Worm (Caenorhabditis elegans): ENCODE results near the gene M04B2.6.

M04B2.6 gene

DNA sequence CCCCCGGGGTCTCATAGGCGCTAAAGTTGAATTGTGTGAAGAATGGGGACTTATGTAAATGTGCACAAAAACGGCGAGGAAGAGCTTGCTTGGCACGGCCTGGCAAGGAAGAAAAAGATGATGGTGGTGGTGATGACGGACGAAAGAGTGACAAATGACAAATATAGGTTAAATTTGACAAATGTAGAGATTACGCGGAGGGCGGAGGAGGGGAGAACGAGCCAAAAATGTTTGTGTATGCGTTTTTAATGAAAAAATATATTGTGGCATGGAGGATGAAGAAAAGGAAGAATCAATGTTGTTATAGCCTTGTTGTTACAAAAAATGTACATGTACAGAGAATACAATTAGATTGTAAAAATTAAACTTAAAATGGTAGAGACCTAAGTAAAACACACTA, 23.7 kb downstream of the M04B2.6 start:
- TF ChIP-seq scrt-1 (GFP tag; IDR thresholded peaks at IDR 0.05) (no peak), aly-1 (tag; optimal IDR thresholded peaks at IDR 0.05) (no peak), sea-1 (GFP tag; conservative IDR thresholded peaks at IDR 0.05) (no peak), pes-1 (GFP tag; IDR thresholded peaks at IDR 0.05) (no peak), hnd-1 (tag; optimal IDR thresholded peaks at IDR 0.05) (no peak), ceh-36 (tag; optimal IDR thresholded peaks at IDR 0.05) (no peak), B0310.2 (tag; optimal IDR thresholded peaks at IDR 0.05) (no peak), tbx-11 (GFP tag; IDR thresholded peaks at IDR 0.05) (no peak), F13C5.2 (tag; optimal IDR thresholded peaks at IDR 0.05) (no peak), tbx-37 (GFP tag; conservative IDR thresholded peaks at IDR 0.05) (no peak), hmg-4 (GFP tag; optimal IDR thresholded peaks at IDR 0.05) (no peak), ceh-13 (GFP tag; optimal IDR thresholded peaks at IDR 0.05) (no peak), ama-1 (optimal IDR thresholded peaks at IDR 0.05) (no peak), hmbx-1 (tag; optimal IDR thresholded peaks at IDR 0.05) (no peak), tra-4 (tag; optimal IDR thresholded peaks at IDR 0.05) (no peak), flt-1 (GFP tag; IDR thresholded peaks at IDR 0.05) (no peak), ets-7 (tag; optimal IDR thresholded peaks at IDR 0.05) (no peak)

DNA sequence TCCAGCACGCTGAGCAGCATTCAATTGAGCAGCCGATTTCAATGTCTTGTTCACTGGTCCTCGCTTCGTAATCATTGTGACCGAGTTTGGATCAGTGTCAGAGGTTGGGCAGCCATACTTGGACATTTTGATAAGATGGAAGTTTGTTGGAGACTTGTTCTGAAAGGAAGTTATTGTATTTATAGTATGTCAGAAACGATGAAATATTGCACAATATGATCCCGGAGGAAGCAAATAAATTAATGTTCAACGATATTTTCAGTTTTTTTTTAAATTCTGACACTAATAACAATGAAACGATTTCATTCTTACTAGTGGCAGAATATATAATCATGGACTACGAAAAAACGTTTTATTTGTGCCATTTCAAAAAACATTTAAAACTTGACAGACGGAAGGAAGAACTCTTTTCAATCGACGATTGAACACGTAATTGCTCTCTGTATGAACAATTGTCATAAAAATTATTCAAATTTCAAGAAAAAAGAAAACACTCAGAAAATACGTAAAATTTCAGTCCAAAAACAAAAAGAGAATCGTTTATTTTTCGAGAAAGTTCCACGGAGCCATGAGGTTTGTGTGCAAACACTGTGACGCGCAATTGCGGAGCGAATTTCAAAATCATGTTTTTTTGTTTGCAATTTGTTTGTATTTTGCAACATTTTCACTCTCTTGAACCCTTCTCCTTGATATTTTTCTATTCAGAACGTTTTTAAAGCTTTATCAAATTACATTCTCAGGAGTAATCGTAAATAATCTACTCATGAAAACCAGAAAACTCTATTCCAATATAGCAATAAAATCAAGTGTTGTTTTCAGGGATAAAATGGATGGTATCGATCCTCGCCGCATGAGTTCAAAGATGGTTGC, 30.3 kb downstream of the M04B2.6 start, which contains the start of the genes mbf-1 and nse-4:
Gene mbf-1 (minus strand): TSS at position 343 of the 870 bp plus-strand sequence.
Gene nse-4 (plus strand): TSS at position 820 of the 870 bp plus-strand sequence.
- TF ChIP-seq B0310.2 (tag; optimal IDR thresholded peaks at IDR 0.05), result no peak
- no peak for TF ChIP-seq ceh-13 (GFP tag; optimal IDR thresholded peaks at IDR 0.05)
- no peak for TF ChIP-seq aly-1 (tag; optimal IDR thresholded peaks at IDR 0.05)
- TF ChIP-seq hmg-4 (GFP tag; optimal IDR thresholded peaks at IDR 0.05), result no peak
- TF ChIP-seq F13C5.2 (tag; optimal IDR thresholded peaks at IDR 0.05), result peak; percentile 57
- TF ChIP-seq flt-1 (GFP tag; IDR thresholded peaks at IDR 0.05), result no peak
- TF ChIP-seq pes-1 (GFP tag; IDR thresholded peaks at IDR 0.05), result no peak
- TF ChIP-seq tbx-37 (GFP tag; conservative IDR thresholded peaks at IDR 0.05), result no peak

DNA sequence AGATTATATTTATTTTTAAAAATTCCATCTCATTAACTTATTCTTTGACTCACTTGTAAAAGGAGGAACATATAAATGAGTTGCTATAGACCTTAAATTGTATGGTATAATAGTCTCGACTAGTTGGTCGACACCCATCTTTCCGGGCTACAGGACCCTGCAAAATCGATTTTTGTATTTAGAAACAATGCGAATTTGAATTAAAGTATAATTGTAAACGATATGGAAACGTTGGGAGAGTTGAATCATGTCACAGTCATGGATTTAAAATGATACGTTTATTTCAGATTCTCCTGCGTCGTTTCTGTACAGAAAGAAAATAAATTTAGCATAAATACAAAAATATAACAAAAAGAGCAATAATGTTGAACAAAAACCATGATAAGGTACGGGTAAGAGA, 31.5 kb downstream of the M04B2.6 start, which contains the start of gene catp-8:
Gene catp-8 (minus strand): TSS at position 157 of the 400 bp plus-strand sequence.
- TF ChIP-seq ceh-13 (GFP tag; optimal IDR thresholded peaks at IDR 0.05), result no peak
- TF ChIP-seq F13C5.2 (tag; optimal IDR thresholded peaks at IDR 0.05), result no peak
- no peak for TF ChIP-seq hmbx-1 (tag; optimal IDR thresholded peaks at IDR 0.05)
- no peak for TF ChIP-seq ama-1 (optimal IDR thresholded peaks at IDR 0.05)
- TF ChIP-seq aly-1 (tag; optimal IDR thresholded peaks at IDR 0.05), result no peak
- no peak for TF ChIP-seq pes-1 (GFP tag; IDR thresholded peaks at IDR 0.05)
- TF ChIP-seq tbx-11 (GFP tag; IDR thresholded peaks at IDR 0.05), result no peak
- TF ChIP-seq ets-7 (tag; optimal IDR thresholded peaks at IDR 0.05), result no peak
- TF ChIP-seq flt-1 (GFP tag; IDR thresholded peaks at IDR 0.05), result no peak
- no peak for TF ChIP-seq B0310.2 (tag; optimal IDR thresholded peaks at IDR 0.05)
- no peak for TF ChIP-seq tra-4 (tag; optimal IDR thresholded peaks at IDR 0.05)

DNA sequence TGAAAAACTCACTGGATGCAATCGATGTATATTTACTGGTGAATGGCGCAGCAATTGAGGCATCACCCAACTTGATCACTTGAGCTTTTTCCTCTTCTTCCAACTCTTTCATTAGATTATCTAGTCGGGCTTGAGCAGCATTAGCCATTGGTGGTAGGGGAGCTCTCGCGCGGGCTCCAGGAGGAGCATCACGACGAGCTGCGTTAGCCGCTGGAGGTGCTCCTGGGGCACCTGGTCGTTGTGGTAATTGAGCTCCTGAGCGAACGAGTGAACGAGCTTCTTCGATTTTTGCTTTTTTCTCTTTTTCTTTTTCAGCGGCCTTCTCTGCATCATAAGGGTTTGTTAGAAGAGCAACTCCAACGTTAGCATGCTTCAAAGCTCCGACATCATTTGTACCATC, 35.5 kb downstream of the M04B2.6 start:
- TF ChIP-seq hnd-1 (tag; optimal IDR thresholded peaks at IDR 0.05) (no peak), tbx-37 (GFP tag; conservative IDR thresholded peaks at IDR 0.05) (no peak), tbx-11 (GFP tag; IDR thresholded peaks at IDR 0.05) (no peak), pes-1 (GFP tag; IDR thresholded peaks at IDR 0.05) (no peak)

DNA sequence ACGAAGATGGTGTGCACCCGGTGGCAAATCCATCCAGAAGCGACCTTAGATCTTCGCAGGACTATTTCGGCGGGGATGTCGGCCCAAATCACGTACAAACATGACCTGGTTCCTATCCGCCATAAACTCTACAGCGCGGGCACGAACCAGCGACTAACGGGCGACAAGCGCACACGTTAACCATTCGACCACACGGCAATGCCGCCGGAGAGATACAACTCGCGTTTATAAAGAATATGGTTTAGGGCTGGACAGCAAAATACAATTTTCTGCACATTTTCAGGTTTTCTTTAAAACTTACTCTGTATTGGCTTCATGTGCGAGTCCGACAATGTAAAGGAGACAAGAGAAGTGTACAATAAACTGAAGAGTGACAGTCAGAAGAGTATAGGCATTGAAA, 36.5 kb downstream of the M04B2.6 start:
- TF ChIP-seq hmg-4 (GFP tag; optimal IDR thresholded peaks at IDR 0.05), result peak; percentile 97
- TF ChIP-seq ceh-36 (tag; optimal IDR thresholded peaks at IDR 0.05), result peak; percentile 93
- peak; percentile 65 for TF ChIP-seq ama-1 (optimal IDR thresholded peaks at IDR 0.05)
- TF ChIP-seq flt-1 (GFP tag; IDR thresholded peaks at IDR 0.05), result peak; percentile 91
- peak; percentile 92 for TF ChIP-seq B0310.2 (tag; optimal IDR thresholded peaks at IDR 0.05)
- TF ChIP-seq scrt-1 (GFP tag; IDR thresholded peaks at IDR 0.05), result peak; percentile 94
- peak; percentile 84 for TF ChIP-seq ceh-13 (GFP tag; optimal IDR thresholded peaks at IDR 0.05)
- peak; percentile 95 for TF ChIP-seq aly-1 (tag; optimal IDR thresholded peaks at IDR 0.05)
- peak; percentile 95 for TF ChIP-seq pes-1 (GFP tag; IDR thresholded peaks at IDR 0.05)
- TF ChIP-seq tbx-11 (GFP tag; IDR thresholded peaks at IDR 0.05), result peak; percentile 97
- TF ChIP-seq hmbx-1 (tag; optimal IDR thresholded peaks at IDR 0.05), result peak; percentile 92
- peak; percentile 95 for TF ChIP-seq tbx-37 (GFP tag; conservative IDR thresholded peaks at IDR 0.05)
- TF ChIP-seq hnd-1 (tag; optimal IDR thresholded peaks at IDR 0.05), result peak; percentile 87
- peak; percentile 86 for TF ChIP-seq ets-7 (tag; optimal IDR thresholded peaks at IDR 0.05)
- TF ChIP-seq F13C5.2 (tag; optimal IDR thresholded peaks at IDR 0.05), result peak; percentile 95
- peak; percentile 62 for TF ChIP-seq tra-4 (tag; optimal IDR thresholded peaks at IDR 0.05)
- TF ChIP-seq sea-1 (GFP tag; conservative IDR thresholded peaks at IDR 0.05), result peak; percentile 96

DNA sequence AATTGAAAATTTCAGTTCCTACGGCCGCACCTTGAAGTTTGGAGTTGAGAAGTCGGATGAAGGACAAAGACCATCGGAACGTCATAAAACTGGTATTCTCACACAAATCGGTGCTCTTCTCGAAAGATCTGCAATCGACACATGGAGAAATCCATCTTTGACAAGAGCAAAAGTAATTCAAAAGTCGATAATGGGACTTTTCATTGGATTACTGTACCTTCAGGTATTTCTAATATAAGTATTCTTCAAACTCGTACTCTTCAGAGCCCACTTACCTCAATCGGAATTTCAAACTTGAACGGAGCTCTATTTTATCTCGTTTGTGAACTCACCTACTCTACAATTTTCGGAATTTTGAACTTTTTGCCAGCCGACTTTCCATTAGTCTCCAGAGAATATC, 38.5 kb downstream of the M04B2.6 start:
- no peak for TF ChIP-seq B0310.2 (tag; optimal IDR thresholded peaks at IDR 0.05)
- TF ChIP-seq ets-7 (tag; optimal IDR thresholded peaks at IDR 0.05), result no peak
- no peak for TF ChIP-seq flt-1 (GFP tag; IDR thresholded peaks at IDR 0.05)
- TF ChIP-seq hmg-4 (GFP tag; optimal IDR thresholded peaks at IDR 0.05), result no peak
- no peak for TF ChIP-seq ceh-13 (GFP tag; optimal IDR thresholded peaks at IDR 0.05)
- no peak for TF ChIP-seq scrt-1 (GFP tag; IDR thresholded peaks at IDR 0.05)

DNA sequence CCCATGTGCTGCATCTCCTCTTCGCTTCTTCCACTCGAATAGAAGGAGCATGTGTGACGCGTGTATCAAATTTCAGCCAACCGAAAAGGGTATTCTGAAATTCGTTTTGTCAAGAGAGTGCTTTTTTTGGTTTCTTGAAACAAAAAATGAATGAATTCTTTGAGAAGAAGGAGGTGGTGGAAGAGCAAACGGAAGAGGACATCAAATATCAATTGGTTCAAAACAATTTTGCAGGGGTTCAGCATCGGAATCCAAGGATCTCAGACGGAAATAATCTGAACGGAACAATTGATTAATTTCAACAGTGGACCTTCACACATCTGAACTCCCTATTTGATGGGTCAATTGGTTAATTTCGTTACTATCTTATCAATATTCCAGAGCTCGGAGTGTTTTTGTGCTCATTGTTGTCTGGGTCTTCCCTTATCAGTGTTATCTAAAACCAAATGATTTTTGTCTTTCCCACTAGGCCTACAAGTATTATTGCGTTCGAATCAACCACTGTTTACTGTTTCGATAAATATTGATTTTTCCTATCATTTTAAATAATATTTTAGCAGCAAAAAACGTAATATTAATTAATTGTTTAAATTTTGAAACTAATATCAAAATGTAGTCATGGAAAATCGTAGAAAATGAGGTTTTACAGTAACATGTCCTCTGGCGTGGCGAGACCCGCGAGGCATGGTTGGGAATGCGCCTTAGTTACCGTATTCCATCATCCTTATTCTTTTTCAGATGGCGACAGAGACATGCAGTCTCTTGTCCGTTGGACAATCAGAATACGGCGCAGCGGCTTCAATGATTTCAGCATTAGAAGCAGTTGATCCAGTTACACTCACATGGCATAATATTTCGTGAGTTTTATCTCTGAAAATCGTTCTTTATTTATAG, 40.6 kb downstream of the M04B2.6 start, which contains the start of the genes C10C6.13 and wht-2:
Gene C10C6.13 (minus strand): TSS at position 51 of the 894 bp plus-strand sequence.
Gene wht-2 (plus strand): TSS at position 739 of the 894 bp plus-strand sequence.
- TF ChIP-seq scrt-1 (GFP tag; IDR thresholded peaks at IDR 0.05), result no peak
- TF ChIP-seq tra-4 (tag; optimal IDR thresholded peaks at IDR 0.05), result no peak
- no peak for TF ChIP-seq pes-1 (GFP tag; IDR thresholded peaks at IDR 0.05)
- no peak for TF ChIP-seq tbx-37 (GFP tag; conservative IDR thresholded peaks at IDR 0.05)
- no peak for TF ChIP-seq ceh-36 (tag; optimal IDR thresholded peaks at IDR 0.05)
- TF ChIP-seq hnd-1 (tag; optimal IDR thresholded peaks at IDR 0.05), result no peak
- TF ChIP-seq tbx-11 (GFP tag; IDR thresholded peaks at IDR 0.05), result no peak
- no peak for TF ChIP-seq aly-1 (tag; optimal IDR thresholded peaks at IDR 0.05)
- TF ChIP-seq B0310.2 (tag; optimal IDR thresholded peaks at IDR 0.05), result no peak
- TF ChIP-seq ama-1 (optimal IDR thresholded peaks at IDR 0.05), result no peak
- no peak for TF ChIP-seq hmbx-1 (tag; optimal IDR thresholded peaks at IDR 0.05)
- TF ChIP-seq sea-1 (GFP tag; conservative IDR thresholded peaks at IDR 0.05), result no peak
- TF ChIP-seq F13C5.2 (tag; optimal IDR thresholded peaks at IDR 0.05), result no peak
- TF ChIP-seq ets-7 (tag; optimal IDR thresholded peaks at IDR 0.05), result no peak
- TF ChIP-seq flt-1 (GFP tag; IDR thresholded peaks at IDR 0.05), result no peak
- TF ChIP-seq hmg-4 (GFP tag; optimal IDR thresholded peaks at IDR 0.05), result no peak
- no peak for TF ChIP-seq ceh-13 (GFP tag; optimal IDR thresholded peaks at IDR 0.05)
